Worm (Caenorhabditis elegans) whole organism, L2 larva: Measurements from ENCODE around the gene C08H9.18.

Source experiments
- alr-1 ChIP-seq: fragments of 150-350 bp; optimal IDR thresholded peaks from 2 replicates; lab custom pipeline; 2014; ENCODE audit warnings: missing biosample characterization, missing genetic modification characterization
- aly-2 ChIP-seq: fragments of 150-350 bp; optimal IDR thresholded peaks from 2 replicates; lab custom pipeline; 2014; ENCODE audit warnings: missing biosample characterization, missing genetic modification characterization
- blmp-1 ChIP-seq: sonication (generic microtip); optimal IDR thresholded peaks from 2 replicates; lab custom pipeline; 2017; ENCODE audit warnings: missing genetic modification characterization, mild to moderate bottlenecking, missing compliant biosample characterization, antibody characterized with exemption, moderate library complexity; ENCODE audit not compliant: insufficient read depth
- elt-1 ChIP-seq: fragments of 150-350 bp; optimal IDR thresholded peaks from 2 replicates; lab custom pipeline; 2014; ENCODE audit warnings: missing biosample characterization, missing genetic modification characterization
- elt-3 ChIP-seq: sonication (generic microtip); optimal IDR thresholded peaks from 2 replicates; lab custom pipeline; 2017; ENCODE audit warnings: missing biosample characterization, missing genetic modification characterization
- lin-13 ChIP-seq: fragments of 150-350 bp; optimal IDR thresholded peaks from 2 replicates; lab custom pipeline; 2014; ENCODE audit warnings: missing biosample characterization, missing genetic modification reagents, missing genetic modification characterization
- mdl-1 ChIP-seq, 2 experiments: fragments of 150-350 bp in 1 of 2; sonication (generic microtip) in 1 of 2; optimal IDR thresholded peaks; 2 replicates each; lab custom pipeline; 2017; ENCODE audit warnings: missing biosample characterization in 2 of 2, missing genetic modification characterization in 2 of 2
- nhr-11 ChIP-seq: fragments of 150-350 bp; optimal IDR thresholded peaks from 2 replicates; lab custom pipeline; 2014; ENCODE audit warnings: missing biosample characterization, missing genetic modification characterization
- nhr-6 ChIP-seq: fragments of 150-350 bp; optimal IDR thresholded peaks from 2 replicates; lab custom pipeline; 2014; ENCODE audit warnings: missing biosample characterization, missing genetic modification characterization
- skn-1 ChIP-seq: sonication (generic microtip); optimal IDR thresholded peaks from 2 replicates; lab custom pipeline; 2017; ENCODE audit warnings: missing biosample characterization, missing genetic modification characterization
- snpc-4 ChIP-seq: fragments of 150-350 bp; optimal IDR thresholded peaks from 2 replicates; lab custom pipeline; 2014; ENCODE audit warnings: missing biosample characterization, missing genetic modification characterization
- zag-1 ChIP-seq: fragments of 150-350 bp; optimal IDR thresholded peaks from 2 replicates; lab custom pipeline; 2014; ENCODE audit warnings: missing biosample characterization, missing genetic modification characterization
- ztf-11 ChIP-seq: sonication (generic microtip); optimal IDR thresholded peaks from 2 replicates; lab custom pipeline; 2017; ENCODE audit warnings: missing biosample characterization, missing genetic modification characterization

- TF ChIP-seq alr-1 (tag; lab: Kevin White, UChicago) (no peak), nhr-11 (no peak), zag-1 (tag; lab: Kevin White, UChicago) (no peak), mdl-1 (tag; optimal IDR thresholded peaks at IDR 0.05; lab: Kevin White, UChicago) (no peak), elt-1 (no peak), aly-2 (tag; lab: Kevin White, UChicago) (no peak), nhr-6 (no peak), elt-3 (tag; lab: Kevin White, UChicago) (no peak), snpc-4 (no peak), blmp-1 (tag; lab: Kevin White, UChicago) (no peak), skn-1 (tag; lab: Kevin White, UChicago) (no peak), lin-13 (GFP tag; lab: Kevin White, UChicago) (no peak), ztf-11 (tag; lab: Kevin White, UChicago) (no peak)
Measured at ce11 chrII:9874508-9875229, 12.6 kb upstream of the C08H9.18 start, which contains the start of the genes chil-2 and ctsa-3.2.
